Worm (Caenorhabditis elegans) whole organism, L1 larva: ENCODE results near the gene sru-28.

ENCODE experiments used
- aly-2 ChIP-seq: fragments of 150-350 bp; optimal IDR thresholded peaks from 2 replicates; lab custom pipeline; 2014; ENCODE audit warnings: missing biosample characterization, missing genetic modification characterization
- ama-1 ChIP-seq: fragments of 150-350 bp; optimal IDR thresholded peaks from 2 replicates; lab custom pipeline; 2014
- ces-1 ChIP-seq: fragments of 150-350 bp; optimal IDR thresholded peaks from 2 replicates; lab custom pipeline; 2014; ENCODE audit warnings: missing biosample characterization, missing genetic modification reagents, missing genetic modification characterization
- fos-1 ChIP-seq: fragments of 150-350 bp; optimal IDR thresholded peaks from 2 replicates; lab custom pipeline; 2014; ENCODE audit warnings: missing biosample characterization, missing genetic modification characterization
- lin-13 ChIP-seq: fragments of 150-350 bp; optimal IDR thresholded peaks from 2 replicates; lab custom pipeline; 2014; ENCODE audit warnings: missing biosample characterization, missing genetic modification reagents, missing genetic modification characterization
- nhr-237 ChIP-seq: fragments of 150-350 bp; optimal IDR thresholded peaks from 2 replicates; lab custom pipeline; 2014; ENCODE audit warnings: missing biosample characterization, missing genetic modification characterization
- nhr-84 ChIP-seq: sonication (generic microtip); optimal IDR thresholded peaks from 2 replicates; lab custom pipeline; 2017; ENCODE audit warnings: missing biosample characterization, missing genetic modification characterization
- pqm-1 ChIP-seq: sonication (generic microtip); optimal IDR thresholded peaks from 3 replicates; lab custom pipeline; 2017; ENCODE audit warnings: missing biosample characterization, missing genetic modification characterization
- snu-23 ChIP-seq: sonication (generic microtip); optimal IDR thresholded peaks from 2 replicates; lab custom pipeline; 2016; ENCODE audit warnings: missing genetic modification characterization, missing compliant biosample characterization
- unc-130 ChIP-seq: fragments of 150-350 bp; optimal IDR thresholded peaks from 2 replicates; lab custom pipeline; 2017; ENCODE audit warnings: missing biosample characterization, missing genetic modification characterization, inconsistent platforms
- unc-86 ChIP-seq: sonication (generic microtip); optimal IDR thresholded peaks from 2 replicates; lab custom pipeline; 2016; ENCODE audit warnings: missing genetic modification characterization, missing compliant biosample characterization
- zag-1 ChIP-seq: fragments of 150-350 bp; optimal IDR thresholded peaks from 2 replicates; lab custom pipeline; 2014; ENCODE audit warnings: missing biosample characterization, missing genetic modification characterization
- ztf-11 ChIP-seq, 2 experiments: sonication (generic microtip); optimal IDR thresholded peaks; 2 replicates each; lab custom pipeline; 2016 to 2017; ENCODE audit warnings: missing genetic modification characterization in 2 of 2, missing biosample characterization in 1 of 2, missing compliant biosample characterization in 1 of 2

- TF ChIP-seq ama-1 = no peak
- no peak for TF ChIP-seq unc-86 (tag; lab: Kevin White, UChicago)
- TF ChIP-seq snu-23 (GFP tag; lab: Kevin White, UChicago) = no peak
- no peak for TF ChIP-seq aly-2 (tag; lab: Kevin White, UChicago)
- TF ChIP-seq nhr-237 (tag; lab: Kevin White, UChicago) = no peak
- no peak for TF ChIP-seq ces-1
- TF ChIP-seq lin-13 (GFP tag; lab: Kevin White, UChicago) = no peak
- no peak for TF ChIP-seq pqm-1 (tag; lab: Kevin White, UChicago)
- no peak for TF ChIP-seq nhr-84 (tag; lab: Kevin White, UChicago)
- TF ChIP-seq unc-130 = no peak
- TF ChIP-seq fos-1 = no peak
- no peak for TF ChIP-seq zag-1
- no peak for TF ChIP-seq ztf-11 (tag; optimal IDR thresholded peaks at IDR 0.05; lab: Kevin White, UChicago)
Measured at ce11 chrV:1540249-1540648, 34.2 kb downstream of the sru-28 start.
